Worm (Caenorhabditis elegans) whole organism, L4 larva: Measurements from ENCODE around the gene F41G3.6.

Experiments used
- D1046.2 ChIP-seq: fragments of 200-800 bp; sonication (Bioruptor generic); IDR thresholded peaks from 2 replicates; pipeline ENCODE4 v1.3.6; 2022; ENCODE audit warnings: missing genetic modification characterization, missing compliant biosample characterization
- F49E8.2 ChIP-seq: sonication (generic microtip); optimal IDR thresholded peaks from 2 replicates; lab custom pipeline; 2016; ENCODE audit warnings: missing compliant biosample characterization, mild to moderate bottlenecking, missing genetic modification characterization, borderline replicate concordance
- Y5F2A.4 ChIP-seq: fragments of 200-800 bp; sonication (Bioruptor generic); optimal IDR thresholded peaks from 2 replicates; lab custom pipeline; 2018; ENCODE audit warnings: mild to moderate bottlenecking, missing genetic modification characterization, missing compliant biosample characterization
- aha-1 ChIP-seq: fragments of 150-350 bp; peaks from one replicate; lab custom pipeline; 2014; ENCODE audit warnings: missing biosample characterization, missing genetic modification characterization
- ceh-20 ChIP-seq: fragments of 200-800 bp; sonication (Bioruptor generic); IDR thresholded peaks from 2 replicates; pipeline ENCODE4 v1.3.6; 2022; ENCODE audit warnings: missing genetic modification reagents, missing genetic modification characterization, missing compliant biosample characterization
- ceh-28 ChIP-seq: fragments of 150-350 bp; optimal IDR thresholded peaks from 2 replicates; lab custom pipeline; 2014; ENCODE audit warnings: missing biosample characterization, missing genetic modification reagents, missing genetic modification characterization
- ces-1 ChIP-seq: fragments of 150-350 bp; sonication (generic microtip); optimal IDR thresholded peaks from 4 replicates; lab custom pipeline; 2014; ENCODE audit warnings: missing biosample characterization, missing genetic modification reagents, missing genetic modification characterization
- daf-16 ChIP-seq, 3 experiments: sonication (generic microtip); optimal IDR thresholded peaks; 2 replicates each; lab custom pipeline; 2016 to 2017; ENCODE audit warnings: missing genetic modification characterization in 3 of 3, missing genetic modification reagents in 3 of 3, mild to moderate bottlenecking in 2 of 3, missing compliant biosample characterization in 2 of 3, missing biosample characterization in 1 of 3, moderate library complexity in 1 of 3
- daf-8 ChIP-seq: fragments of 200-800 bp; sonication (Bioruptor generic); IDR thresholded peaks from 2 replicates; pipeline ENCODE4 v1.3.6; 2022; ENCODE audit warnings: missing genetic modification characterization, missing compliant biosample characterization
- dmd-6 ChIP-seq: fragments of 200-800 bp; sonication (Bioruptor generic); IDR thresholded peaks from 2 replicates; pipeline ENCODE4 v1.3.6; 2022; ENCODE audit warnings: missing genetic modification reagents, missing genetic modification characterization, missing compliant biosample characterization
- dpl-1 ChIP-seq: fragments of 150-350 bp; optimal IDR thresholded peaks from 2 replicates; lab custom pipeline; 2014; ENCODE audit warnings: missing biosample characterization, missing genetic modification reagents, missing genetic modification characterization
- duxl-1 ChIP-seq: sonication (generic microtip); optimal IDR thresholded peaks from 2 replicates; lab custom pipeline; 2016; ENCODE audit warnings: mild to moderate bottlenecking, missing genetic modification characterization, moderate library complexity, missing compliant biosample characterization; ENCODE audit not compliant: poor library complexity
- dve-1 ChIP-seq: sonication (generic microtip); optimal IDR thresholded peaks from 2 replicates; lab custom pipeline; 2017; ENCODE audit warnings: antibody characterized with exemption, mild to moderate bottlenecking, missing genetic modification characterization, missing compliant biosample characterization; ENCODE audit not compliant: insufficient read depth
- gei-8 ChIP-seq: fragments of 200-800 bp; sonication (Bioruptor generic); optimal IDR thresholded peaks from 2 replicates; lab custom pipeline; 2018; ENCODE audit warnings: mild to moderate bottlenecking, missing genetic modification characterization, missing compliant biosample characterization
- hlh-11 ChIP-seq: fragments of 200-800 bp; sonication (Bioruptor generic); optimal IDR thresholded peaks from 2 replicates; lab custom pipeline; 2018; ENCODE audit warnings: mild to moderate bottlenecking, missing genetic modification characterization, missing compliant biosample characterization
- hlh-30 ChIP-seq: sonication (generic microtip); optimal IDR thresholded peaks from 2 replicates; lab custom pipeline; 2017; ENCODE audit warnings: antibody characterized with exemption, mild to moderate bottlenecking, missing genetic modification characterization, missing compliant biosample characterization; ENCODE audit not compliant: insufficient read depth
- lin-29 ChIP-seq: fragments of 200-800 bp; sonication (Bioruptor generic); IDR thresholded peaks from 2 replicates; pipeline ENCODE4 v1.3.6; 2022; ENCODE audit warnings: missing genetic modification reagents, missing genetic modification characterization, missing compliant biosample characterization
- lir-3 ChIP-seq: sonication (generic microtip); optimal IDR thresholded peaks from 2 replicates; lab custom pipeline; 2016; ENCODE audit warnings: mild to moderate bottlenecking, missing genetic modification characterization, missing compliant biosample characterization
- lsy-2 ChIP-seq, 2 experiments: fragments of 150-350 bp in 1 of 2; sonication (generic microtip) in 1 of 2; optimal IDR thresholded peaks; 2 replicates each; lab custom pipeline; 2014 to 2017; ENCODE audit warnings: missing biosample characterization in 2 of 2, missing genetic modification characterization in 2 of 2
- madf-9 ChIP-seq: fragments of 200-800 bp; sonication (Bioruptor generic); conservative IDR thresholded peaks from 2 replicates; pipeline ENCODE4 v1.3.6; 2022; ENCODE audit warnings: missing genetic modification reagents, missing genetic modification characterization, missing compliant biosample characterization
- mdl-1 ChIP-seq, 2 experiments: fragments of 150-350 bp in 1 of 2; sonication (generic microtip) in 1 of 2; optimal IDR thresholded peaks; 2 replicates each; lab custom pipeline; 2014 to 2017; ENCODE audit warnings: missing biosample characterization in 2 of 2, missing genetic modification characterization in 2 of 2
- mep-1 ChIP-seq: fragments of 150-350 bp; sonication (generic microtip); optimal IDR thresholded peaks from 3 replicates; lab custom pipeline; 2014; ENCODE audit warnings: missing biosample characterization, missing genetic modification characterization
- mes-2 ChIP-seq: sonication (generic microtip); optimal IDR thresholded peaks from 2 replicates; lab custom pipeline; 2016; ENCODE audit warnings: missing genotype, mild to moderate bottlenecking, missing genetic modification characterization, missing compliant biosample characterization; ENCODE audit not compliant: poor library complexity, severe bottlenecking
- mxl-3 ChIP-seq: fragments of 200-800 bp; sonication (Bioruptor generic); optimal IDR thresholded peaks from 2 replicates; lab custom pipeline; 2018; ENCODE audit warnings: mild to moderate bottlenecking, missing genetic modification characterization, missing compliant biosample characterization
- nhr-10 ChIP-seq: fragments of 150-350 bp; optimal IDR thresholded peaks from 2 replicates; lab custom pipeline; 2014; ENCODE audit warnings: missing biosample characterization, missing genetic modification characterization
- nhr-111 ChIP-seq: fragments of 200-800 bp; sonication (Bioruptor generic); optimal IDR thresholded peaks from 2 replicates; lab custom pipeline; 2018; ENCODE audit warnings: mild to moderate bottlenecking, missing genetic modification characterization, missing compliant biosample characterization
- nhr-25 ChIP-seq: sonication (generic microtip); optimal IDR thresholded peaks from 2 replicates; lab custom pipeline; 2017; ENCODE audit warnings: missing genetic modification characterization, mild to moderate bottlenecking, missing compliant biosample characterization, antibody characterized with exemption, moderate library complexity, borderline replicate concordance; ENCODE audit not compliant: insufficient read depth
- nhr-28 ChIP-seq: fragments of 150-350 bp; optimal IDR thresholded peaks from 2 replicates; lab custom pipeline; 2014; ENCODE audit warnings: missing biosample characterization, missing genetic modification characterization
- nhr-41 ChIP-seq: fragments of 200-800 bp; sonication (Bioruptor generic); IDR thresholded peaks from 2 replicates; pipeline ENCODE4 v1.3.6; 2022; ENCODE audit warnings: missing genetic modification reagents, missing genetic modification characterization, missing compliant biosample characterization
- nhr-42 ChIP-seq: fragments of 200-800 bp; sonication (Bioruptor generic); IDR thresholded peaks from 2 replicates; pipeline ENCODE4 v1.3.6; 2022; ENCODE audit warnings: missing genetic modification characterization, missing compliant biosample characterization
- php-3 ChIP-seq: fragments of 200-800 bp; sonication (Bioruptor generic); IDR thresholded peaks from 2 replicates; pipeline ENCODE4 v1.3.6; 2022; ENCODE audit warnings: missing genetic modification reagents, missing genetic modification characterization, missing compliant biosample characterization
- set-16 ChIP-seq: fragments of 200-800 bp; sonication (Bioruptor generic); IDR thresholded peaks from 2 replicates; pipeline ENCODE4 v1.3.6; 2022; ENCODE audit warnings: missing genetic modification reagents, missing genetic modification characterization, missing compliant biosample characterization
- spr-3 ChIP-seq: fragments of 200-800 bp; sonication (Bioruptor generic); optimal IDR thresholded peaks from 2 replicates; lab custom pipeline; 2018; ENCODE audit warnings: mild to moderate bottlenecking, missing genetic modification characterization, missing compliant biosample characterization
- tag-97 ChIP-seq: fragments of 200-800 bp; sonication (Bioruptor generic); IDR thresholded peaks from 2 replicates; pipeline ENCODE4 v1.3.6; 2022; ENCODE audit warnings: missing genetic modification characterization, missing compliant biosample characterization
- unc-62 ChIP-seq, 3 experiments: fragments of 150-350 bp in 1 of 3; sonication (generic microtip); optimal IDR thresholded peaks in 2 of 3; peaks in 1 of 3; 1 replicate in 1 of 3; 2 replicates in 2 of 3; lab custom pipeline; 2014 to 2017; ENCODE audit warnings: missing biosample characterization in 3 of 3, missing genetic modification characterization in 3 of 3, missing genetic modification reagents in 3 of 3, missing genotype in 1 of 3
- vab-7 ChIP-seq: fragments of 200-800 bp; sonication (Bioruptor generic); IDR thresholded peaks from 2 replicates; pipeline ENCODE4 v1.3.6; 2022; ENCODE audit warnings: missing genetic modification reagents, missing genetic modification characterization, missing compliant biosample characterization
- zag-1 ChIP-seq: fragments of 150-350 bp; optimal IDR thresholded peaks from 2 replicates; lab custom pipeline; 2014; ENCODE audit warnings: missing biosample characterization, missing genetic modification characterization

The F41G3.6 gene

ce11 chrII:6712177-6712981 is 30.3 kb upstream of the F41G3.6 start, which contains the start of the genes dpy-10 and T14B4.19:
TSS of gene dpy-10 (minus strand) at chrII:6712227.
TSS of gene T14B4.19 (minus strand) at chrII:6712931.
- no peak for TF ChIP-seq nhr-41 (GFP tag; lab: Robert Waterston, UW)
- peak; percentile 61 for TF ChIP-seq hlh-11 (tag; lab: Kevin White, UChicago)
- TF ChIP-seq madf-9 (GFP tag; lab: Robert Waterston, UW): no peak
- TF ChIP-seq nhr-28 (tag; lab: Kevin White, UChicago): peak; percentile 44
- TF ChIP-seq hlh-30 (tag; lab: Kevin White, UChicago): peak; percentile 41
- no peak for TF ChIP-seq ceh-28 (tag; lab: Kevin White, UChicago)
- TF ChIP-seq D1046.2 (GFP tag; lab: Robert Waterston, UW): no peak
- peak in 1 of 2 experiments; percentile 27 for TF ChIP-seq mdl-1 (tag; optimal IDR thresholded peaks at IDR 0.05; lab: Kevin White, UChicago)
- TF ChIP-seq aha-1: peak; percentile 3
- no peak for TF ChIP-seq daf-8
- no peak for TF ChIP-seq nhr-42 (GFP tag; lab: Robert Waterston, UW)
- TF ChIP-seq mes-2 (tag; lab: Kevin White, UChicago): no peak
- TF ChIP-seq mxl-3: peak; percentile 73
- TF ChIP-seq lsy-2 (tag; optimal IDR thresholded peaks at IDR 0.05; lab: Kevin White, UChicago): peak in 1 of 2 experiments; percentile 37
- TF ChIP-seq, all 104 proteins: peak for 7

- TF ChIP-seq lir-3 (tag; lab: Kevin White, UChicago): no peak
- TF ChIP-seq aha-1: peak; percentile 45
- TF ChIP-seq, all 104 proteins: peak for 1
These were observed 29.7 kb upstream of the F41G3.6 start for ce11 chrII:6713003-6713402.

ce11 chrII:6713832-6714342 is 28.8 kb upstream of the F41G3.6 start, which contains the start of gene dpy-2:
TSS of gene dpy-2 (plus strand) at chrII:6714292.
- no peak for TF ChIP-seq zag-1 (tag; lab: Kevin White, UChicago)
- no peak for TF ChIP-seq hlh-30 (tag; lab: Kevin White, UChicago)
- no peak for TF ChIP-seq dve-1 (tag; lab: Kevin White, UChicago)
- TF ChIP-seq unc-62 (GFP tag; optimal IDR thresholded peaks at IDR 0.05 in 1 of 2; lab: Kevin White, UChicago): peak in 1 of 2 experiments; percentile 61
- TF ChIP-seq unc-62 (tag; optimal IDR thresholded peaks at IDR 0.05; lab: Kevin White, UChicago): no peak
- TF ChIP-seq daf-8: no peak
- TF ChIP-seq nhr-28 (tag; lab: Kevin White, UChicago): peak; percentile 13
- peak; percentile 42 for TF ChIP-seq aha-1
- TF ChIP-seq, all 104 proteins: peak for 3

DNA sequence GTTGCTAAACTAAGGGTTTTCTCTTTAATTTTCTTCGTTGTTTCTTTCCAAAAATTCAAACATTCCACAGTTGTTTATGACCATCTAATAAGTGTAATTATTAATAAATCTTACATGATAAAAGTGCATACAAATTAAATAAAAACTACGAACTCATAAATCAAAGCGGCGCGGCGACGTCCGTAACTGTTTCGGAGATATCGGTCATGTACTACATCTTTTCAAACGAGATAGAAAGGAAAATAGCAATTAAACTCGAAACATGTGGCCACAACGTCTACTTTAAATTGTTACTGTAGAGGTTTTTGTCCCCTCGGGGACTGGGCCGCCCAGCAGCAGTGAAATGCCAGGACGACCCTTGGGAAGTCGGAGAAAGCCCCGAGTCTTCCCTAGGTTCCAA is 26.9 kb upstream of the F41G3.6 start:
- no peak for TF ChIP-seq vab-7 (GFP tag; lab: Robert Waterston, UW)
- TF ChIP-seq madf-9 (GFP tag; lab: Robert Waterston, UW): no peak
- no peak for TF ChIP-seq dpl-1
- TF ChIP-seq mxl-3: no peak
- TF ChIP-seq duxl-1 (tag; lab: Kevin White, UChicago): no peak
- no peak for TF ChIP-seq ces-1 (GFP tag; lab: Kevin White, UChicago)
- TF ChIP-seq set-16 (GFP tag; lab: Robert Waterston, UW): no peak
- TF ChIP-seq Y5F2A.4 (GFP tag; lab: Kevin White, UChicago): no peak
- TF ChIP-seq gei-8 (GFP tag; lab: Kevin White, UChicago): no peak
- TF ChIP-seq ceh-20 (GFP tag; lab: Robert Waterston, UW): no peak

DNA sequence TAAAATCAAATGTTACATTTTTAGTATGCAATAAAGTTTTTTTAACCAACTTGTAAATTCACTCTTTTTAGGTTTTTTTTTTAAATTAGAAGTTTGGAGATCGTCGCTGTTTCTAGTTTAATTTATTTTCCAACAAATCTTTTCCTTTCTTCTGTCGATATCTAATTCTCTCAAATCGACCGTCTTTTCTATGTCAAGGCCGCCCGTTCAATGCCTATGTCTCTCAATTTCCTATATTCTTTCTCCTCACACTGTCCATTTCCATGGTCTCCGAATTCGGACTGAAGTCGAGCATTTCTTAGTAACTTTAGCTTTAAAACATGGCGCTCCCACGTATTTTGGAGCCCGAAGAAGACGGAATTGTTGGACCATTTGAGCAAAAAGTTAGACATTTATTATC is 26.1 kb upstream of the F41G3.6 start, which contains the start of the genes T14B4.5 and T14B4.20:
T14B4.5 (plus strand) TSS at position 226 of the 400 bp plus-strand sequence.
T14B4.20 (plus strand) TSS at position 264 of the 400 bp plus-strand sequence.
- no peak for TF ChIP-seq nhr-25 (tag; lab: Kevin White, UChicago)
- TF ChIP-seq F49E8.2: no peak
- no peak for TF ChIP-seq tag-97 (GFP tag; lab: Robert Waterston, UW)
- TF ChIP-seq nhr-10 (tag; lab: Kevin White, UChicago): no peak
- TF ChIP-seq lsy-2 (tag; optimal IDR thresholded peaks at IDR 0.05; lab: Kevin White, UChicago): no peak
- no peak for TF ChIP-seq daf-16 (GFP tag; optimal IDR thresholded peaks at IDR 0.05; lab: Kevin White, UChicago)
- TF ChIP-seq daf-16 (tag; optimal IDR thresholded peaks at IDR 0.05; lab: Kevin White, UChicago): no peak
- TF ChIP-seq mxl-3: no peak
- TF ChIP-seq dmd-6: no peak
- no peak for TF ChIP-seq spr-3 (GFP tag; lab: Kevin White, UChicago)
- no peak for TF ChIP-seq duxl-1 (tag; lab: Kevin White, UChicago)
- TF ChIP-seq mep-1 (tag; lab: Kevin White, UChicago): no peak
- TF ChIP-seq lin-29 (GFP tag; lab: Robert Waterston, UW): no peak
- TF ChIP-seq php-3 (GFP tag; lab: Robert Waterston, UW): no peak
- no peak for TF ChIP-seq nhr-111 (GFP tag; lab: Kevin White, UChicago)
